Worm (Caenorhabditis elegans) whole organism, late embryonic: ENCODE measurements around the gene cyp-13A11.

Experiments used
- Y22D7AL.16 ChIP-seq: sonication (generic microtip); optimal IDR thresholded peaks from 2 replicates; lab custom pipeline; 2016; ENCODE audit warnings: missing genetic modification characterization, missing compliant biosample characterization
- ama-1 ChIP-seq: fragments of 150-350 bp; optimal IDR thresholded peaks from 2 replicates; lab custom pipeline; 2014
- ceh-14 ChIP-seq: sonication (generic microtip); optimal IDR thresholded peaks from 2 replicates; lab custom pipeline; 2016; ENCODE audit warnings: missing genotype, missing genetic modification characterization, missing compliant biosample characterization
- ceh-34 ChIP-seq: sonication (generic microtip); optimal IDR thresholded peaks from 2 replicates; lab custom pipeline; 2016; ENCODE audit warnings: mild to moderate bottlenecking, missing genetic modification characterization, missing compliant biosample characterization
- ceh-9 ChIP-seq: sonication (generic microtip); optimal IDR thresholded peaks from 2 replicates; lab custom pipeline; 2016; ENCODE audit warnings: mild to moderate bottlenecking, missing genetic modification characterization, inconsistent platforms, missing compliant biosample characterization
- dve-1 ChIP-seq: sonication (generic microtip); optimal IDR thresholded peaks from 2 replicates; lab custom pipeline; 2017; ENCODE audit warnings: antibody characterized with exemption, mild to moderate bottlenecking, missing genetic modification characterization, missing compliant biosample characterization
- elt-2 ChIP-seq: sonication (generic microtip); optimal IDR thresholded peaks from 2 replicates; lab custom pipeline; 2016; ENCODE audit warnings: missing genetic modification reagents, missing genetic modification characterization, missing compliant biosample characterization
- lin-11 ChIP-seq: fragments of 200-800 bp; sonication (Bioruptor generic); optimal IDR thresholded peaks from 2 replicates; lab custom pipeline; 2018; ENCODE audit warnings: mild to moderate bottlenecking, missing genetic modification characterization, missing compliant biosample characterization
- nhr-11 ChIP-seq: fragments of 150-350 bp; optimal IDR thresholded peaks from 2 replicates; lab custom pipeline; 2014; ENCODE audit warnings: missing biosample characterization, missing genetic modification characterization
- odd-2 ChIP-seq: sonication (generic microtip); optimal IDR thresholded peaks from 2 replicates; lab custom pipeline; 2017; ENCODE audit warnings: antibody characterized with exemption, mild to moderate bottlenecking, missing genetic modification characterization, missing compliant biosample characterization
- pha-4 ChIP-seq: fragments of 150-350 bp; optimal IDR thresholded peaks from 2 replicates; lab custom pipeline; 2018; ENCODE audit warnings: missing biosample characterization, missing genetic modification reagents, missing genetic modification characterization
- pqm-1 ChIP-seq: sonication (generic microtip); optimal IDR thresholded peaks from 2 replicates; lab custom pipeline; 2016; ENCODE audit warnings: missing genetic modification characterization, missing compliant biosample characterization
- tbx-2 ChIP-seq: sonication (generic microtip); optimal IDR thresholded peaks from 2 replicates; lab custom pipeline; 2016; ENCODE audit warnings: missing genetic modification characterization, missing compliant biosample characterization

ce11 chrIII:13005161-13005560 lies 15.6 kb upstream of the cyp-13A11 start, which contains the start of gene snf-7:
- TF ChIP-seq ceh-14 (tag; lab: Kevin White, UChicago), result no peak
- TF ChIP-seq elt-2 (tag; lab: Kevin White, UChicago), result no peak
- TF ChIP-seq odd-2, result no peak
- TF ChIP-seq ceh-34, result no peak
- no peak for TF ChIP-seq Y22D7AL.16 (tag; lab: Kevin White, UChicago)
- TF ChIP-seq nhr-11, result no peak
- TF ChIP-seq pha-4, result no peak
- no peak for TF ChIP-seq tbx-2
- no peak for TF ChIP-seq ceh-9 (tag; lab: Kevin White, UChicago)
- no peak for TF ChIP-seq pqm-1 (tag; lab: Kevin White, UChicago)
- TF ChIP-seq dve-1 (tag; lab: Kevin White, UChicago), result no peak
- no peak for TF ChIP-seq ama-1 (lab: Kevin White, UChicago)
- no peak for TF ChIP-seq lin-11 (tag; lab: Kevin White, UChicago)
